Fruit fly (Drosophila melanogaster) whole organism, embryonic: ENCODE data around the gene anox.
A peak's percentile ranks its signal among the peaks of the same experiment; 100 is the strongest.

ENCODE experiments used
- B-H2 ChIP-seq: fragments of 200-800 bp; sonication (Bioruptor generic); optimal IDR thresholded peaks from 2 replicates; lab custom pipeline; 2018; ENCODE audit warnings: missing biosample characterization, mild to moderate bottlenecking, missing genetic modification characterization
- CG1024 ChIP-seq: fragments of 200-800 bp; sonication (Bioruptor generic); IDR thresholded peaks from 2 replicates; pipeline ENCODE4 v1.3.6; 2022; ENCODE audit warnings: missing biosample characterization, missing genetic modification characterization
- CG10267 ChIP-seq: fragments of 200-800 bp; sonication (Bioruptor generic); optimal IDR thresholded peaks from 2 replicates; lab custom pipeline; 2018; ENCODE audit warnings: missing biosample characterization, mild to moderate bottlenecking, missing genetic modification characterization, moderate library complexity
- CG10321 ChIP-seq: fragments of 200-800 bp; sonication (Bioruptor generic); IDR thresholded peaks from 2 replicates; pipeline ENCODE4 v1.3.6; 2022; ENCODE audit warnings: missing biosample characterization, missing genetic modification characterization
- CG10959 ChIP-seq: fragments of 200-800 bp; sonication (Bioruptor generic); IDR thresholded peaks from 2 replicates; pipeline ENCODE4 v1.3.6; 2022; ENCODE audit warnings: missing biosample characterization, missing genetic modification characterization
- CG11247 ChIP-seq: fragments of 200-800 bp; sonication (Bioruptor generic); IDR thresholded peaks from 2 replicates; pipeline ENCODE4 v1.3.6; 2022; ENCODE audit warnings: missing biosample characterization, missing genetic modification characterization
- CG11723 ChIP-seq: fragments of 200-800 bp; sonication (Bioruptor generic); optimal IDR thresholded peaks from 2 replicates; lab custom pipeline; 2017; ENCODE audit warnings: missing biosample characterization, mild to moderate bottlenecking, missing genetic modification characterization
- CG12155 ChIP-seq: fragments of 200-800 bp; sonication (Bioruptor generic); optimal IDR thresholded peaks from 3 replicates; lab custom pipeline; 2016; ENCODE audit warnings: missing biosample characterization, missing genetic modification characterization
- CG12769 ChIP-seq: fragments of 200-800 bp; sonication (Bioruptor generic); optimal IDR thresholded peaks from 2 replicates; lab custom pipeline; 2019; ENCODE audit warnings: missing biosample characterization, mild to moderate bottlenecking, missing genetic modification characterization, moderate library complexity
- CG13296 ChIP-seq: fragments of 200-800 bp; sonication (Bioruptor generic); optimal IDR thresholded peaks from 3 replicates; lab custom pipeline; 2018; ENCODE audit warnings: missing biosample characterization, mild to moderate bottlenecking, missing genetic modification characterization
- CG14667 ChIP-seq: fragments of 200-800 bp; sonication (Bioruptor generic); IDR thresholded peaks from 2 replicates; pipeline ENCODE4 v1.3.6; 2022; ENCODE audit warnings: missing biosample characterization, missing genetic modification characterization
- CG15514 ChIP-seq: fragments of 200-800 bp; sonication (Bioruptor generic); optimal IDR thresholded peaks from 3 replicates; lab custom pipeline; 2017; ENCODE audit warnings: missing biosample characterization, missing genetic modification characterization, mild to moderate bottlenecking, moderate library complexity, missing genetic modification reagents
- CG15601 ChIP-seq: fragments of 200-800 bp; sonication (Bioruptor generic); optimal IDR thresholded peaks from 3 replicates; lab custom pipeline; 2019; ENCODE audit warnings: missing biosample characterization, mild to moderate bottlenecking, missing genetic modification characterization, moderate library complexity
- CG3065 ChIP-seq: fragments of 200-800 bp; sonication (Bioruptor generic); optimal IDR thresholded peaks from 2 replicates; lab custom pipeline; 2016; ENCODE audit warnings: missing biosample characterization, missing genetic modification characterization
- CG34224 ChIP-seq: fragments of 200-800 bp; sonication (Bioruptor generic); IDR thresholded peaks from 3 replicates; pipeline ENCODE4 v1.3.6; 2022; ENCODE audit warnings: missing biosample characterization, missing genetic modification characterization; ENCODE audit not compliant: partially characterized antibody
- CG3726 ChIP-seq: fragments of 200-800 bp; sonication (Bioruptor generic); IDR thresholded peaks from 3 replicates; pipeline ENCODE4, ENCODE4 v1.3.6; 2022; ENCODE audit warnings: missing biosample characterization, missing genetic modification characterization
- CG4282 ChIP-seq: fragments of 200-800 bp; sonication (Bioruptor generic); optimal IDR thresholded peaks from 2 replicates; lab custom pipeline; 2016; ENCODE audit warnings: missing biosample characterization, missing genetic modification characterization
- CG6175 ChIP-seq: fragments of 200-800 bp; sonication (Bioruptor generic); IDR thresholded peaks from 3 replicates; pipeline ENCODE4 v1.3.6; 2022; ENCODE audit warnings: missing biosample characterization, missing genetic modification characterization
- CG6254 ChIP-seq: fragments of 200-800 bp; sonication (Bioruptor generic); optimal IDR thresholded peaks from 3 replicates; lab custom pipeline; 2017; ENCODE audit warnings: mild to moderate bottlenecking, missing biosample characterization, missing genetic modification reagents, missing genetic modification characterization
- CG6791 ChIP-seq: fragments of 200-800 bp; sonication (Bioruptor generic); IDR thresholded peaks from 3 replicates; pipeline ENCODE4 v1.3.6; 2022; ENCODE audit warnings: missing biosample characterization, missing genetic modification characterization; ENCODE audit not compliant: partially characterized antibody
- CrebB ChIP-seq: fragments of 200-800 bp; sonication (Bioruptor generic); optimal IDR thresholded peaks from 3 replicates; lab custom pipeline; 2018; ENCODE audit warnings: missing biosample characterization, mild to moderate bottlenecking, missing genetic modification characterization
- D ChIP-seq, 2 experiments: fragments of 200-800 bp in 1 of 2; fragments of >200 bp in 1 of 2; sonication (Bioruptor generic) in 1 of 2; optimal IDR thresholded peaks; 2 replicates in 1 of 2; 3 replicates in 1 of 2; lab custom pipeline; 2017; ENCODE audit warnings: mild to moderate bottlenecking in 1 of 2, missing biosample characterization in 1 of 2, missing genetic modification characterization in 1 of 2, missing genetic modification reagents in 1 of 2
- D19A ChIP-seq: fragments of 200-800 bp; optimal IDR thresholded peaks from 3 replicates; lab custom pipeline; 2019; ENCODE audit warnings: missing biosample characterization, mild to moderate bottlenecking, missing genetic modification characterization, moderate library complexity
- Dad ChIP-seq: fragments of 200-800 bp; sonication (Bioruptor generic); optimal IDR thresholded peaks from 3 replicates; lab custom pipeline; 2016; ENCODE audit warnings: missing biosample characterization, missing genetic modification characterization
- Dfd ChIP-seq, 2 experiments: fragments of >200 bp; optimal IDR thresholded peaks; 2 replicates each; lab custom pipeline; 2017; ENCODE audit warnings: missing biosample characterization in 2 of 2, missing genetic modification characterization in 2 of 2
- E2f1 ChIP-seq: fragments of 200-800 bp; sonication (Bioruptor generic); IDR thresholded peaks from 2 replicates; pipeline ENCODE4 v1.3.6; 2022; ENCODE audit warnings: missing biosample characterization, missing genetic modification characterization
- HLH3B ChIP-seq: fragments of 200-800 bp; sonication (Bioruptor generic); IDR thresholded peaks from 2 replicates; pipeline ENCODE4 v1.3.6; 2022; ENCODE audit warnings: missing biosample characterization, missing genetic modification characterization
- HmgD ChIP-seq: fragments of 200-800 bp; sonication (Bioruptor generic); optimal IDR thresholded peaks from 3 replicates; lab custom pipeline; 2016; ENCODE audit warnings: missing biosample characterization, missing genetic modification characterization
- Hmr ChIP-seq: fragments of 200-800 bp; sonication (Bioruptor generic); optimal IDR thresholded peaks from 3 replicates; lab custom pipeline; 2017; ENCODE audit warnings: mild to moderate bottlenecking, missing biosample characterization, missing genetic modification reagents, missing genetic modification characterization
- Mrtf ChIP-seq: fragments of 200-800 bp; sonication (Bioruptor generic); IDR thresholded peaks from 3 replicates; pipeline ENCODE4 v1.3.6; 2022; ENCODE audit warnings: missing biosample characterization, missing genetic modification characterization
- NFAT ChIP-seq: fragments of 200-800 bp; sonication (Bioruptor generic); IDR thresholded peaks from 2 replicates; pipeline ENCODE4 v1.3.6; 2022; ENCODE audit warnings: missing biosample characterization, missing genetic modification characterization
- Nf-YA ChIP-seq: fragments of 200-800 bp; sonication (Bioruptor generic); IDR thresholded peaks from 2 replicates; pipeline ENCODE4 v1.3.6; 2022; ENCODE audit warnings: missing biosample characterization, missing genetic modification characterization
- Optix ChIP-seq: fragments of 200-800 bp; sonication (Bioruptor generic); IDR thresholded peaks from 3 replicates; pipeline ENCODE4 v1.3.6; 2022; ENCODE audit warnings: missing biosample characterization, missing genetic modification characterization
- PHDP ChIP-seq: fragments of 200-800 bp; sonication (Bioruptor generic); optimal IDR thresholded peaks from 3 replicates; lab custom pipeline; 2018; ENCODE audit warnings: missing biosample characterization, mild to moderate bottlenecking, missing genetic modification characterization, moderate library complexity
- Stat92E ChIP-seq, 3 experiments: fragments of >200 bp in 2 of 3; fragments of 200-800 bp in 1 of 3; sonication (Bioruptor generic) in 1 of 3; optimal IDR thresholded peaks; 2 replicates each; lab custom pipeline; 2017 to 2019; ENCODE audit warnings: missing biosample characterization in 3 of 3, missing genetic modification characterization in 3 of 3, mild to moderate bottlenecking in 1 of 3, moderate library complexity in 1 of 3
- bbx ChIP-seq: fragments of 200-800 bp; sonication (Bioruptor generic); IDR thresholded peaks from 2 replicates; pipeline ENCODE4 v1.3.6; 2022; ENCODE audit warnings: missing biosample characterization, missing genetic modification characterization; ENCODE audit not compliant: partially characterized antibody
- chm ChIP-seq: fragments of 200-800 bp; sonication (Bioruptor generic); IDR thresholded peaks from 2 replicates; pipeline ENCODE4 v1.3.6; 2022; ENCODE audit warnings: missing biosample characterization, missing genetic modification characterization
- dati ChIP-seq: fragments of 200-800 bp; sonication (Bioruptor generic); IDR thresholded peaks from 2 replicates; pipeline ENCODE4 v1.3.6; 2022; ENCODE audit warnings: missing biosample characterization, missing genetic modification characterization
- dpn ChIP-seq, 2 experiments: fragments of 200-800 bp; sonication (Bioruptor generic); optimal IDR thresholded peaks; 3 replicates each; lab custom pipeline; 2016; ENCODE audit warnings: missing biosample characterization in 2 of 2, missing genetic modification characterization in 2 of 2
- esg ChIP-seq: fragments of 200-800 bp; sonication (Bioruptor generic); conservative IDR thresholded peaks from 2 replicates; pipeline ENCODE4 v1.3.6; 2022; ENCODE audit warnings: missing biosample characterization, missing genetic modification characterization
- fd3F ChIP-seq: fragments of 200-800 bp; sonication (Bioruptor generic); optimal IDR thresholded peaks from 2 replicates; lab custom pipeline; 2018; ENCODE audit warnings: missing biosample characterization, mild to moderate bottlenecking, missing genetic modification characterization, moderate library complexity
- inv ChIP-seq: fragments of 200-800 bp; sonication (Bioruptor generic); IDR thresholded peaks from 2 replicates; pipeline ENCODE4 v1.3.6; 2022; ENCODE audit warnings: missing biosample characterization, missing genetic modification characterization; ENCODE audit not compliant: partially characterized antibody
- jumu ChIP-seq: fragments of 200-800 bp; sonication (Bioruptor generic); optimal IDR thresholded peaks from 3 replicates; lab custom pipeline; 2016; ENCODE audit warnings: missing biosample characterization, missing genetic modification characterization
- phol ChIP-seq: fragments of 200-800 bp; sonication (Bioruptor generic); optimal IDR thresholded peaks from 3 replicates; lab custom pipeline; 2018; ENCODE audit warnings: missing biosample characterization, mild to moderate bottlenecking, missing genetic modification characterization, moderate library complexity
- psq ChIP-seq: fragments of 200-800 bp; sonication (Bioruptor generic); optimal IDR thresholded peaks from 2 replicates; lab custom pipeline; 2017; ENCODE audit warnings: missing biosample characterization, missing genetic modification characterization
- pzg ChIP-seq: fragments of 200-800 bp; sonication (Bioruptor generic); optimal IDR thresholded peaks from 3 replicates; lab custom pipeline; 2018; ENCODE audit warnings: missing biosample characterization, mild to moderate bottlenecking, missing genetic modification characterization, moderate library complexity
- shn ChIP-seq: fragments of 200-800 bp; sonication (Bioruptor generic); optimal IDR thresholded peaks from 3 replicates; lab custom pipeline; 2016; ENCODE audit warnings: missing biosample characterization, missing genetic modification characterization
- sima ChIP-seq: fragments of 200-800 bp; sonication (Bioruptor generic); optimal IDR thresholded peaks from 2 replicates; lab custom pipeline; 2016; ENCODE audit warnings: missing biosample characterization, missing genetic modification characterization
- twi ChIP-seq: fragments of 200-800 bp; optimal IDR thresholded peaks from 2 replicates; lab custom pipeline; 2019; ENCODE audit warnings: missing biosample characterization, mild to moderate bottlenecking, missing genetic modification characterization, moderate library complexity
- zen2 ChIP-seq: fragments of 200-800 bp; sonication (Bioruptor generic); IDR thresholded peaks from 3 replicates; pipeline ENCODE4 v1.3.6; 2022; ENCODE audit warnings: missing biosample characterization, missing genetic modification characterization; ENCODE audit not compliant: partially characterized antibody
- zf30C ChIP-seq: fragments of 200-800 bp; sonication (Bioruptor generic); optimal IDR thresholded peaks from 3 replicates; lab custom pipeline; 2018; ENCODE audit warnings: missing biosample characterization, mild to moderate bottlenecking, missing genetic modification characterization

Gene anox

dm6 chrX:21368410-21368918, 49.4 kb upstream of the anox start (continued):
- TF ChIP-seq CG4282 (GFP tag; lab: Kevin White, UChicago) (no peak), CG10321 (GFP tag; lab: Robert Waterston, UW) (peak; percentile 68), CG12155 (GFP tag; lab: Kevin White, UChicago) (no peak), Nf-YA (GFP tag; lab: Robert Waterston, UW) (no peak), D19A (tag; lab: Kevin White, UChicago) (no peak), PHDP (no peak), fd3F (GFP tag; lab: Kevin White, UChicago) (no peak), HmgD (GFP tag; lab: Kevin White, UChicago) (no peak), Mrtf (GFP tag; lab: Robert Waterston, UW) (no peak), sima (GFP tag; lab: Kevin White, UChicago) (no peak), psq (no peak), Dfd (GFP tag; optimal IDR thresholded peaks at IDR 0.05; lab: Kevin White, UChicago) (no peak), Stat92E (GFP tag; optimal IDR thresholded peaks at IDR 0.05; lab: Kevin White, UChicago) (no peak), CG11723 (no peak), pzg (GFP tag; lab: Kevin White, UChicago) (peak; percentile 17), CG10267 (tag; lab: Kevin White, UChicago) (no peak), D (optimal IDR thresholded peaks at IDR 0.05; lab: Kevin White, UChicago) (no peak), D (GFP tag; optimal IDR thresholded peaks at IDR 0.05; lab: Kevin White, UChicago) (no peak), E2f1 (no peak), inv (no peak), chm (no peak), Optix (GFP tag; lab: Robert Waterston, UW) (no peak), CG15514 (GFP tag; lab: Kevin White, UChicago) (no peak), dpn (GFP tag; optimal IDR thresholded peaks at IDR 0.05; lab: Kevin White, UChicago) (no peak), NFAT (GFP tag; lab: Robert Waterston, UW) (no peak), shn (no peak), bbx (GFP tag; lab: Robert Waterston, UW) (no peak), CG14667 (GFP tag; lab: Robert Waterston, UW) (no peak), Dad (GFP tag; lab: Kevin White, UChicago) (no peak), CG3065 (GFP tag; lab: Kevin White, UChicago) (no peak), zen2 (GFP tag; lab: Robert Waterston, UW) (no peak), CG11247 (GFP tag; lab: Robert Waterston, UW) (no peak), jumu (GFP tag; lab: Kevin White, UChicago) (no peak), dati (no peak), CG6254 (no peak), HLH3B (GFP tag; lab: Robert Waterston, UW) (no peak), CG12769 (tag; lab: Kevin White, UChicago) (peak; percentile 43), CG6791 (GFP tag; lab: Robert Waterston, UW) (no peak), CG34224 (no peak), zf30C (GFP tag; lab: Kevin White, UChicago) (no peak), CG6175 (GFP tag; lab: Robert Waterston, UW) (no peak), twi (tag; lab: Kevin White, UChicago) (no peak), Hmr (GFP tag; lab: Kevin White, UChicago) (no peak), phol (tag; lab: Kevin White, UChicago) (peak; percentile 4), CG13296 (GFP tag; lab: Kevin White, UChicago) (no peak), CG3726 (GFP tag; lab: Robert Waterston, UW) (no peak), B-H2 (GFP tag; lab: Kevin White, UChicago) (peak; percentile 25), CG1024 (GFP tag; lab: Robert Waterston, UW) (no peak), CG10959 (GFP tag; lab: Robert Waterston, UW) (no peak), CrebB (tag; lab: Kevin White, UChicago) (no peak), CG15601 (tag; lab: Kevin White, UChicago) (no peak), esg (no peak)
